Worm (Caenorhabditis elegans): ENCODE measurements around the gene F26A1.9.
A peak's percentile ranks its signal among the peaks of the same experiment; 100 is the strongest.

The F26A1.9 gene

DNA sequence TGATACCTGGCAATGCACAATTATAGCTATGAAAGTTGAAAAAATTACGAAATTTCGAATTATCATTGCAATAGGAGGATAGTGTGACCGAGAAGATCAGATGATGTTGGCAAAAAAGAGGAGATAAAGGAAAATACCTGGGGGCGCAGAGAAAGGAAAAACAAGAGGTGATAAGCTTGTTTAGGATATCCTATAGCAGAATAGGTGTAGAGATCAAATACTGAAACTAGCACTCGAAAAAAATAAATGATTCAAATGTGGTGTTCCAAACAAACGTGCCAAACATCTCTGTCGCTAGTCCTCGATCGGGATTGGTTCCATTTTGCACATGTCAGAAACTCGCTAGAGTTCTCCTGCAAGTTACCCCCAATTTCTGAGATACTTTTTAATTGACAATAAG is at the start of gene F26A1.9:
Gene F26A1.9 (minus strand): TSS at position 101 of the 400 bp plus-strand sequence.
- TF ChIP-seq unc-86 (tag; optimal IDR thresholded peaks at IDR 0.05): no peak
- no peak for TF ChIP-seq ceh-9 (tag; optimal IDR thresholded peaks at IDR 0.05)
- TF ChIP-seq ceh-6 (GFP tag; optimal IDR thresholded peaks at IDR 0.05): no peak
- TF ChIP-seq sox-2 (GFP tag; IDR thresholded peaks at IDR 0.05): no peak
- TF ChIP-seq npax-4 (tag; optimal IDR thresholded peaks at IDR 0.05): no peak
- TF ChIP-seq ceh-34 (tag; optimal IDR thresholded peaks at IDR 0.05): no peak
- TF ChIP-seq lim-6 (tag; optimal IDR thresholded peaks at IDR 0.05): no peak
- no peak for TF ChIP-seq ceh-2 (tag; optimal IDR thresholded peaks at IDR 0.05)
- no peak for TF ChIP-seq hlh-6 (tag; optimal IDR thresholded peaks at IDR 0.05)
- TF ChIP-seq ahr-1 (tag; optimal IDR thresholded peaks at IDR 0.05): no peak
- no peak for TF ChIP-seq elt-4 (tag; optimal IDR thresholded peaks at IDR 0.05)
- TF ChIP-seq unc-3 (GFP tag; conservative IDR thresholded peaks at IDR 0.05): no peak
- no peak for TF ChIP-seq unc-3 (tag; optimal IDR thresholded peaks at IDR 0.05)
- TF ChIP-seq ama-1 (optimal IDR thresholded peaks at IDR 0.05): no peak
- TF ChIP-seq ceh-22 (tag; optimal IDR thresholded peaks at IDR 0.05): no peak
- no peak for TF ChIP-seq fkh-10 (GFP tag; optimal IDR thresholded peaks at IDR 0.05)
- no peak for TF ChIP-seq hlh-30 (tag; optimal IDR thresholded peaks at IDR 0.05; ENCODE audit: insufficient read depth)
- TF ChIP-seq unc-55 (GFP tag; optimal IDR thresholded peaks at IDR 0.05): no peak
- no peak for TF ChIP-seq C38D4.7 (GFP tag; optimal IDR thresholded peaks at IDR 0.05)
- no peak for TF ChIP-seq ceh-18 (tag; optimal IDR thresholded peaks at IDR 0.05)

- TF ChIP-seq elt-2 (tag; optimal IDR thresholded peaks at IDR 0.05): peak; percentile 21
- TF ChIP-seq unc-42 (tag; optimal IDR thresholded peaks at IDR 0.05): peak; percentile 22
- TF ChIP-seq ceh-48 (tag; optimal IDR thresholded peaks at IDR 0.05): no peak
- no peak for TF ChIP-seq che-1 (tag; optimal IDR thresholded peaks at IDR 0.05)
- no peak for TF ChIP-seq pha-2 (tag; optimal IDR thresholded peaks at IDR 0.05)
- TF ChIP-seq ztf-16 (tag; optimal IDR thresholded peaks at IDR 0.05): no peak
- TF ChIP-seq ttx-3 (tag; optimal IDR thresholded peaks at IDR 0.05): no peak
- TF ChIP-seq odd-2 (tag; optimal IDR thresholded peaks at IDR 0.05): no peak
These were observed 48.9 kb upstream of the F26A1.9 start, which contains the start of the genes tost-1 and arx-6 for ce11 chrIII:4878281-4878680. Gene tost-1, minus strand, starts transcription at chrIII:4878311. Gene arx-6, plus strand, starts transcription at chrIII:4878658.

ce11 chrIII:4875663-4876062 is 46.3 kb upstream of the F26A1.9 start:
- no peak for TF ChIP-seq dmd-4 (tag; optimal IDR thresholded peaks at IDR 0.05; ENCODE audit: borderline replicate concordance)
- TF ChIP-seq ceh-31 (tag; optimal IDR thresholded peaks at IDR 0.05): peak; percentile 24

DNA sequence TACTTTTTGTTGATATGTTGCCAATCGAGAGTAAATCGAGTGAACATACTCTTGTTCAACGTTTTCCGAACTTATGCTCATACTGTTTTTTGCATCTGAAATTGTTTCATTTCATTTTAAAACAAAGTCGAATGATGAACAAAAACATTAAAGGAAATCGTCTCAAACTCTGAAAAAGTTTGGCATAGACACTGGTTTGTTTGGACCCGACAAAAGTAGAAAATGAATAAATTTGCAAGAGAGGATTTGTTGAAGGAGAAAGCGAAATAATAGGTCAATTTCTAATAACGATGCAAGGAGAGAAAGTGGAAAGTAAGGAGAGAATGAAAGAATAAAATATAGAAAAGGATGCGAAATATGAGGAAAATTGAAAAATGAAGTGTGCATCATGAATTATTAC is 45.3 kb upstream of the F26A1.9 start, which contains the start of gene C35D10.12:
Gene C35D10.12 (minus strand): TSS at position 101 of the 400 bp plus-strand sequence.
- TF ChIP-seq C38D4.7 (GFP tag; optimal IDR thresholded peaks at IDR 0.05) (no peak), Y22D7AL.16 (tag; optimal IDR thresholded peaks at IDR 0.05) (no peak), ttx-3 (tag; optimal IDR thresholded peaks at IDR 0.05) (no peak), madf-2 (tag; optimal IDR thresholded peaks at IDR 0.05) (no peak), ceh-31 (tag; optimal IDR thresholded peaks at IDR 0.05) (no peak), sox-2 (GFP tag; IDR thresholded peaks at IDR 0.05) (no peak), ceh-2 (tag; optimal IDR thresholded peaks at IDR 0.05) (no peak), unc-55 (GFP tag; optimal IDR thresholded peaks at IDR 0.05) (no peak), sox-4 (tag; optimal IDR thresholded peaks at IDR 0.05) (no peak), ama-1 (optimal IDR thresholded peaks at IDR 0.05) (no peak), T23F11.4 (GFP tag; optimal IDR thresholded peaks at IDR 0.05) (no peak)

ce11 chrIII:4873395-4873794 is 44.1 kb upstream of the F26A1.9 start:
- no peak for TF ChIP-seq unc-55 (GFP tag; optimal IDR thresholded peaks at IDR 0.05)

- TF ChIP-seq pha-2 (tag; optimal IDR thresholded peaks at IDR 0.05): no peak
- no peak for TF ChIP-seq K02D7.2 (tag; optimal IDR thresholded peaks at IDR 0.05)
- TF ChIP-seq zip-5 (tag; optimal IDR thresholded peaks at IDR 0.05): no peak
- no peak for TF ChIP-seq syd-9 (tag; optimal IDR thresholded peaks at IDR 0.05)
- no peak for TF ChIP-seq ceh-14 (tag; optimal IDR thresholded peaks at IDR 0.05)
- TF ChIP-seq tbx-2 (tag; optimal IDR thresholded peaks at IDR 0.05): no peak
These were observed 41.1 kb upstream of the F26A1.9 start, which contains the start of gene gipc-1 for ce11 chrIII:4870478-4870877. Gene gipc-1, plus strand, starts transcription at chrIII:4870778.
